Fruit fly (Drosophila melanogaster): ENCODE measurements around the gene Prosbeta7.

dm6 chr3R:5389435-5389834, 31.3 kb upstream of the Prosbeta7 start:
- no peak for TF ChIP-seq h (GFP tag; optimal IDR thresholded peaks at IDR 0.05)
- TF ChIP-seq brk (GFP tag; optimal IDR thresholded peaks at IDR 0.05): no peak
- TF ChIP-seq pan (optimal IDR thresholded peaks at IDR 0.05): no peak
- no peak for TF ChIP-seq Mio (GFP tag; optimal IDR thresholded peaks at IDR 0.05)
- no peak for TF ChIP-seq OdsH (GFP tag; optimal IDR thresholded peaks at IDR 0.05)
- TF ChIP-seq usp (GFP tag; optimal IDR thresholded peaks at IDR 0.05): no peak
- no peak for TF ChIP-seq Hr83 (GFP tag; optimal IDR thresholded peaks at IDR 0.05; ENCODE audit: poor library complexity, severe bottlenecking)
- TF ChIP-seq Abd-B (GFP tag; optimal IDR thresholded peaks at IDR 0.05): no peak

Data from whole organism, wandering third instar larva.